Worm (Caenorhabditis elegans) whole organism, L1 larva: ENCODE measurements around the gene sre-21.

ENCODE experiments used
- C04F5.9 ChIP-seq: sonication (generic microtip); optimal IDR thresholded peaks from 2 replicates; lab custom pipeline; 2016; ENCODE audit warnings: missing genetic modification characterization, missing compliant biosample characterization
- C34B4.2 ChIP-seq: sonication (generic microtip); optimal IDR thresholded peaks from 2 replicates; lab custom pipeline; 2017; ENCODE audit warnings: mild to moderate bottlenecking, missing genetic modification characterization, missing compliant biosample characterization
- Y116A8C.19 ChIP-seq: sonication (generic microtip); optimal IDR thresholded peaks from 2 replicates; lab custom pipeline; 2016; ENCODE audit warnings: missing compliant biosample characterization, missing genetic modification characterization, borderline replicate concordance
- aly-2 ChIP-seq: fragments of 150-350 bp; optimal IDR thresholded peaks from 2 replicates; lab custom pipeline; 2014; ENCODE audit warnings: missing biosample characterization, missing genetic modification characterization
- ama-1 ChIP-seq: fragments of 150-350 bp; optimal IDR thresholded peaks from 2 replicates; lab custom pipeline; 2014
- ceh-63 ChIP-seq: fragments of 200-800 bp; sonication (Bioruptor generic); optimal IDR thresholded peaks from 2 replicates; lab custom pipeline; 2018; ENCODE audit warnings: mild to moderate bottlenecking, missing genetic modification characterization, missing compliant biosample characterization
- ceh-8 ChIP-seq: fragments of 200-800 bp; sonication (Bioruptor generic); optimal IDR thresholded peaks from 2 replicates; lab custom pipeline; 2018; ENCODE audit warnings: mild to moderate bottlenecking, missing genetic modification characterization, moderate library complexity, missing compliant biosample characterization
- ceh-90 ChIP-seq: sonication (generic microtip); optimal IDR thresholded peaks from 2 replicates; lab custom pipeline; 2016; ENCODE audit warnings: missing genetic modification characterization, missing compliant biosample characterization
- ces-1 ChIP-seq: fragments of 150-350 bp; optimal IDR thresholded peaks from 2 replicates; lab custom pipeline; 2014; ENCODE audit warnings: missing biosample characterization, missing genetic modification reagents, missing genetic modification characterization
- ets-5 ChIP-seq: fragments of 200-800 bp; sonication (Bioruptor generic); IDR thresholded peaks from 2 replicates; pipeline ENCODE4 v1.3.6; 2022; ENCODE audit warnings: missing genetic modification characterization, missing compliant biosample characterization
- fkh-10 ChIP-seq: sonication (generic microtip); optimal IDR thresholded peaks from 2 replicates; lab custom pipeline; 2017; ENCODE audit warnings: missing biosample characterization, missing genetic modification reagents, missing genetic modification characterization
- fkh-8 ChIP-seq: sonication (generic microtip); optimal IDR thresholded peaks from 2 replicates; lab custom pipeline; 2016; ENCODE audit warnings: mild to moderate bottlenecking, missing genetic modification characterization, missing compliant biosample characterization
- hlh-4 ChIP-seq: sonication (generic microtip); optimal IDR thresholded peaks from 2 replicates; lab custom pipeline; 2016; ENCODE audit warnings: mild to moderate bottlenecking, missing genetic modification characterization, missing compliant biosample characterization
- hpl-2 ChIP-seq: fragments of 150-350 bp; optimal IDR thresholded peaks from 2 replicates; lab custom pipeline; 2014; ENCODE audit warnings: missing biosample characterization, missing genetic modification reagents, missing genetic modification characterization
- jun-1 ChIP-seq: fragments of 150-350 bp; optimal IDR thresholded peaks from 2 replicates; lab custom pipeline; 2014; ENCODE audit warnings: missing biosample characterization, missing genetic modification reagents, missing genetic modification characterization
- lin-13 ChIP-seq: fragments of 150-350 bp; optimal IDR thresholded peaks from 2 replicates; lab custom pipeline; 2014; ENCODE audit warnings: missing biosample characterization, missing genetic modification reagents, missing genetic modification characterization
- lin-14 ChIP-seq: fragments of 200-800 bp; sonication (Bioruptor generic); optimal IDR thresholded peaks from 2 replicates; lab custom pipeline; 2018; ENCODE audit warnings: mild to moderate bottlenecking, missing genetic modification characterization, moderate library complexity, missing compliant biosample characterization
- mab-9 ChIP-seq: fragments of 200-800 bp; sonication (Bioruptor generic); IDR thresholded peaks from 2 replicates; pipeline ENCODE4 v1.3.6; 2022; ENCODE audit warnings: missing genetic modification reagents, missing genetic modification characterization, missing compliant biosample characterization
- mef-2 ChIP-seq: fragments of 150-350 bp; optimal IDR thresholded peaks from 2 replicates; lab custom pipeline; 2014; ENCODE audit warnings: missing biosample characterization, missing genetic modification characterization
- nhr-12 ChIP-seq: sonication (generic microtip); optimal IDR thresholded peaks from 2 replicates; lab custom pipeline; 2017; ENCODE audit warnings: missing biosample characterization, missing genetic modification characterization
- nhr-19 ChIP-seq: fragments of 200-800 bp; sonication (Bioruptor generic); conservative IDR thresholded peaks from 2 replicates; pipeline ENCODE4 v1.3.6; 2022; ENCODE audit warnings: missing genetic modification characterization, missing compliant biosample characterization
- nhr-47 ChIP-seq: sonication (generic microtip); optimal IDR thresholded peaks from 2 replicates; lab custom pipeline; 2016; ENCODE audit warnings: mild to moderate bottlenecking, missing genetic modification characterization, moderate library complexity, missing compliant biosample characterization
- nhr-76 ChIP-seq: sonication (generic microtip); optimal IDR thresholded peaks from 2 replicates; lab custom pipeline; 2017; ENCODE audit warnings: missing biosample characterization, missing genetic modification characterization
- nhr-84 ChIP-seq: sonication (generic microtip); optimal IDR thresholded peaks from 2 replicates; lab custom pipeline; 2017; ENCODE audit warnings: missing biosample characterization, missing genetic modification characterization
- pag-3 ChIP-seq: sonication (generic microtip); optimal IDR thresholded peaks from 2 replicates; lab custom pipeline; 2017; ENCODE audit warnings: missing genetic modification characterization, mild to moderate bottlenecking, missing compliant biosample characterization, antibody characterized with exemption, borderline replicate concordance; ENCODE audit not compliant: insufficient read depth
- pax-3 ChIP-seq: fragments of 200-800 bp; sonication (Bioruptor generic); optimal IDR thresholded peaks from 2 replicates; lab custom pipeline; 2018; ENCODE audit warnings: mild to moderate bottlenecking, missing genetic modification characterization, moderate library complexity, missing compliant biosample characterization
- pqm-1 ChIP-seq: sonication (generic microtip); optimal IDR thresholded peaks from 3 replicates; lab custom pipeline; 2017; ENCODE audit warnings: missing biosample characterization, missing genetic modification characterization
- rnt-1 ChIP-seq: sonication (generic microtip); optimal IDR thresholded peaks from 2 replicates; lab custom pipeline; 2016; ENCODE audit warnings: mild to moderate bottlenecking, missing genetic modification characterization, moderate library complexity, missing compliant biosample characterization
- sox-4 ChIP-seq: sonication (generic microtip); optimal IDR thresholded peaks from 2 replicates; lab custom pipeline; 2016; ENCODE audit warnings: missing genetic modification characterization, missing compliant biosample characterization
- sup-37 ChIP-seq: fragments of 200-800 bp; sonication (Bioruptor generic); optimal IDR thresholded peaks from 2 replicates; lab custom pipeline; 2018; ENCODE audit warnings: mild to moderate bottlenecking, missing genetic modification characterization, missing compliant biosample characterization
- swsn-7 ChIP-seq: sonication (generic microtip); optimal IDR thresholded peaks from 2 replicates; lab custom pipeline; 2016; ENCODE audit warnings: missing genetic modification characterization, missing compliant biosample characterization
- unc-130 ChIP-seq: fragments of 150-350 bp; optimal IDR thresholded peaks from 2 replicates; lab custom pipeline; 2017; ENCODE audit warnings: missing biosample characterization, missing genetic modification characterization, inconsistent platforms
- unc-30 ChIP-seq: sonication (generic microtip); optimal IDR thresholded peaks from 2 replicates; lab custom pipeline; 2017; ENCODE audit warnings: missing biosample characterization, missing genetic modification characterization
- unc-86 ChIP-seq: sonication (generic microtip); optimal IDR thresholded peaks from 2 replicates; lab custom pipeline; 2016; ENCODE audit warnings: missing genetic modification characterization, missing compliant biosample characterization
- vab-15 ChIP-seq: sonication (generic microtip); optimal IDR thresholded peaks from 2 replicates; lab custom pipeline; 2017; ENCODE audit warnings: missing genotype, mild to moderate bottlenecking, missing genetic modification characterization, missing compliant biosample characterization
- xbp-1 ChIP-seq: sonication (generic microtip); optimal IDR thresholded peaks from 2 replicates; lab custom pipeline; 2016; ENCODE audit warnings: missing genetic modification characterization, missing compliant biosample characterization
- zag-1 ChIP-seq: fragments of 150-350 bp; optimal IDR thresholded peaks from 2 replicates; lab custom pipeline; 2014; ENCODE audit warnings: missing biosample characterization, missing genetic modification characterization
- zip-4 ChIP-seq: fragments of 200-800 bp; sonication (Bioruptor generic); optimal IDR thresholded peaks from 2 replicates; lab custom pipeline; 2018; ENCODE audit warnings: mild to moderate bottlenecking, missing genetic modification characterization, moderate library complexity, missing compliant biosample characterization
- ztf-11 ChIP-seq, 2 experiments: sonication (generic microtip); optimal IDR thresholded peaks; 2 replicates each; lab custom pipeline; 2016 to 2017; ENCODE audit warnings: missing genetic modification characterization in 2 of 2, missing biosample characterization in 1 of 2, missing compliant biosample characterization in 1 of 2

sre-21 gene

ce11 chrV:17777624-17778023 is 4.6 kb upstream of the sre-21 start, which contains the start of gene C47A10.12:
TSS of gene C47A10.12 (plus strand) at chrV:17777924.
- TF ChIP-seq unc-130 (tag; lab: Kevin White, UChicago) = no peak
- no peak for TF ChIP-seq rnt-1 (tag; lab: Kevin White, UChicago)
- TF ChIP-seq pqm-1 = no peak
- TF ChIP-seq, all 84 proteins: peak for 0

DNA sequence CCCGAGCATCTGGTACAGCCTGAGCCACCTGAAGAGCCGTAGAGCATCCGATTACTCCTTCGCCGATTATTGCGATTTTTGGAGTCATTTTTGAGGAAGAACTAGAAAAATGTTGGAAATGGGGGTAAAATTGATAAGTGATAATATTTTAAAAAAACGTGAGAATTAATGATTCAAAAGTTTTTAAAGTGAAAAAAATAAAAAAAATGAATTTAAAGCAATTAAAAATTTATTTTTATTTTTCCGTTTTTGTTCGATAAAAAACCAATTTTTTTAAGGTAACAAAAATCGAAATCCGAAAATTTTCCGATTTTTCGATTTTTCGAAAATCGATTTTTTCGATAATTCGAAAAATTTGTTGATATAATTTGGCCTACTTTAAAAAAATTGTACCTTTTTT is 4.1 kb upstream of the sre-21 start, which contains the start of gene ddo-1:
Gene ddo-1, minus strand, starts transcription at position 101 of the 400 bp plus-strand sequence.
- no peak for TF ChIP-seq nhr-47 (tag; lab: Kevin White, UChicago)
- TF ChIP-seq sup-37 (GFP tag; lab: Kevin White, UChicago) = no peak
- TF ChIP-seq nhr-12 (tag; lab: Kevin White, UChicago) = no peak
- no peak for TF ChIP-seq pax-3 (tag; lab: Kevin White, UChicago)
- no peak for TF ChIP-seq nhr-76 (tag; lab: Kevin White, UChicago)
- no peak for TF ChIP-seq hpl-2 (GFP tag; lab: Kevin White, UChicago)
- TF ChIP-seq mef-2 (tag; lab: Kevin White, UChicago) = no peak
- no peak for TF ChIP-seq ceh-63 (GFP tag; lab: Kevin White, UChicago)
- no peak for TF ChIP-seq C04F5.9 (tag; lab: Kevin White, UChicago)
- no peak for TF ChIP-seq hlh-4
- no peak for TF ChIP-seq mab-9 (GFP tag; lab: Robert Waterston, UW)
- TF ChIP-seq xbp-1 = no peak

DNA sequence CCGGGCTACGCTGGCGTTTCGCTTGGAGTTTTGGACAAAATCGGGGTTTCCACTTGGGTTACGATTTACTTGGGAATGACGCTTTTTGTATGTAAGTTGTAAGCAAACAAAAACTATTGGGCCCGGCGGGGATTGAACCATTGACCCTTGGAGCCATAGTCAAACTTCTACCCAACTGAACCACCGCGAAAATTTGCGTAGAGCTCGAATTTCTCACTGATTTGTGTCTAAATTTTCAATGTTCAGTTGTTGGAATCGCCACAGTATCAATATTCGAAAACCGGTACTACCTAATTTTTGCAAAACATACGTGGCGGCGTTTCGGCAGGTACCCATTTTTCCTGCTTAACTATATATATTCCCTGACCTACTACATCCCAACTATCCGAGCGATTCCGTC is 5.2 kb downstream of the sre-21 start:
- TF ChIP-seq ces-1 (GFP tag; lab: Kevin White, UChicago) (no peak), fkh-10 (GFP tag; lab: Kevin White, UChicago) (no peak), lin-14 (GFP tag; lab: Kevin White, UChicago) (no peak), C34B4.2 (tag; lab: Kevin White, UChicago) (no peak), vab-15 (no peak), hpl-2 (GFP tag; lab: Kevin White, UChicago) (no peak), pax-3 (tag; lab: Kevin White, UChicago) (no peak), sox-4 (tag; lab: Kevin White, UChicago) (no peak), aly-2 (tag; lab: Kevin White, UChicago) (no peak), nhr-19 (GFP tag; lab: Robert Waterston, UW) (no peak), ztf-11 (tag; optimal IDR thresholded peaks at IDR 0.05; lab: Kevin White, UChicago) (no peak), unc-86 (no peak), nhr-12 (tag; lab: Kevin White, UChicago) (no peak), lin-13 (GFP tag; lab: Kevin White, UChicago) (no peak), nhr-84 (tag; lab: Kevin White, UChicago) (no peak), pqm-1 (no peak), ama-1 (lab: Kevin White, UChicago) (no peak), pag-3 (no peak), hlh-4 (no peak), zip-4 (no peak)
- TF ChIP-seq, all 84 proteins: peak for 0

DNA sequence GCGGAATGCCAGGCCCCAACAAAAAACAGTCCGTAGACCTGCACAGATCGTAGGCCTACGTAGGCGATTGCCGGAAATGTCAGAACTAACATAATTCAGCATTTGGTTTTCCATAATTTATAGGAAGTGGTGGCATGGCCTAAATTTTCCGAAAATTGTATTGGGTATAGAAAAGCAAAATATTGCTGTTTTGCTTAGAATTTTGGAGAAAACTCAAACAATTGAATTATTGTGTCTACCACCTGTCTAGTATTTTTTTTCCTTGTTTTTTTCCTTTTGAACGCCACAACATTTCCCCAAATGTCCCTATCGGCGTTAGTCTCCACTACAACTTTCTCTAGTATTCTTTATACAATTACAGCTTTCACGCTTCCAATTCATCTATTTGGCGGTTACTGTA is 5.8 kb downstream of the sre-21 start, which contains the start of gene srh-284:
Gene srh-284, plus strand, starts transcription at position 301 of the 400 bp plus-strand sequence.
- no peak for TF ChIP-seq aly-2 (tag; lab: Kevin White, UChicago)
- TF ChIP-seq Y116A8C.19 = no peak
- TF ChIP-seq ets-5 = no peak
- no peak for TF ChIP-seq jun-1 (tag; lab: Kevin White, UChicago)
- TF ChIP-seq fkh-8 = no peak
- no peak for TF ChIP-seq swsn-7 (tag; lab: Kevin White, UChicago)
- TF ChIP-seq unc-30 = no peak
- no peak for TF ChIP-seq ceh-8 (GFP tag; lab: Kevin White, UChicago)
- no peak for TF ChIP-seq zip-4
- no peak for TF ChIP-seq ceh-90
- TF ChIP-seq zag-1 (tag; lab: Kevin White, UChicago) = no peak
